Worm (Caenorhabditis elegans) whole organism, midembryonic: ENCODE measurements around the gene xrn-1.

Source experiments
- T22C8.4 ChIP-seq: fragments of 200-800 bp; sonication (Bioruptor generic); IDR thresholded peaks from 2 replicates; pipeline ENCODE4 v1.3.6; 2022; ENCODE audit warnings: missing genetic modification characterization, missing compliant biosample characterization
- cog-1 ChIP-seq: sonication (generic microtip); optimal IDR thresholded peaks from 2 replicates; lab custom pipeline; 2016; ENCODE audit warnings: missing genetic modification characterization, missing compliant biosample characterization
- flt-1 ChIP-seq: fragments of 200-800 bp; sonication (Bioruptor generic); IDR thresholded peaks from 2 replicates; pipeline ENCODE4 v1.3.6; 2022; ENCODE audit warnings: missing genetic modification characterization, missing compliant biosample characterization
- klf-2 ChIP-seq: fragments of 200-800 bp; sonication (Bioruptor generic); conservative IDR thresholded peaks from 2 replicates; pipeline ENCODE4 v1.3.6; 2022; ENCODE audit warnings: missing genetic modification reagents, missing genetic modification characterization, missing compliant biosample characterization
- med-1 ChIP-seq: sonication (generic microtip); optimal IDR thresholded peaks from 2 replicates; lab custom pipeline; 2017; ENCODE audit warnings: missing genetic modification characterization, mild to moderate bottlenecking, missing compliant biosample characterization, antibody characterized with exemption, missing genetic modification reagents; ENCODE audit not compliant: insufficient read depth
- ref-1 ChIP-seq: fragments of 200-800 bp; sonication (Bioruptor generic); conservative IDR thresholded peaks from 2 replicates; pipeline ENCODE4 v1.3.6; 2022; ENCODE audit warnings: missing genetic modification reagents, missing genetic modification characterization, missing compliant biosample characterization
- tab-1 ChIP-seq: fragments of 200-800 bp; sonication (Bioruptor generic); IDR thresholded peaks from 2 replicates; pipeline ENCODE4 v1.3.6; 2022; ENCODE audit warnings: missing genetic modification characterization, missing compliant biosample characterization
- ztf-23 ChIP-seq: fragments of 200-800 bp; sonication (Bioruptor generic); IDR thresholded peaks from 2 replicates; pipeline ENCODE4 v1.3.6; 2022; ENCODE audit warnings: missing genetic modification reagents, missing genetic modification characterization, missing compliant biosample characterization
- ztf-29 ChIP-seq: fragments of 200-800 bp; sonication (Bioruptor generic); IDR thresholded peaks from 2 replicates; pipeline ENCODE4 v1.3.6; 2022; ENCODE audit warnings: missing genetic modification reagents, missing genetic modification characterization, missing compliant biosample characterization

xrn-1 gene

DNA sequence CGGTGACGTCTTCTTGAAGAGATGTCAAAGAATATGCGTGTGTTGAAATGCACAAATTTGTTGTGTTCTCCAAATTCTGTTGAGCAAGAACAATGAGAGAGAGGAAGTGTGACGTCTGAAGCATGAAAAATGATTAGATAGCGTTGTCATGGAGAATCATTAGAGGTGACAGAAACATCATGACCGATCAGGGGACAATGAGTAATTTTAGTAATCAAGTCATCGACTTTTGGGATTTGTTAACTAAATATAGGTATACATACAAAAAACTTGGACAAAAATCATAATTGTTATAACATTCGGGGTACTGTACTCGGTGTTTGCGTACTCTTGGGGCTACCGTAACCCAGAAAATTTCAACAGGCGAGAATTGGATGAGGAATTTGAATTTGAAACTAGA is 16.5 kb upstream of the xrn-1 start, which contains the start of gene daf-5:
TSS of gene daf-5 (minus strand) at position 101 of the 400 bp plus-strand sequence.
- TF ChIP-seq tab-1 (GFP tag; lab: Robert Waterston, UW) (no peak), med-1 (GFP tag; lab: Kevin White, UChicago) (no peak), ztf-29 (GFP tag; lab: Robert Waterston, UW) (no peak), ref-1 (GFP tag; lab: Robert Waterston, UW) (no peak)

ce11 chrII:14053141-14053540 is 15.6 kb upstream of the xrn-1 start:
- no peak for TF ChIP-seq flt-1

ce11 chrII:14055717-14056116 is 13.0 kb upstream of the xrn-1 start:
- TF ChIP-seq T22C8.4 (GFP tag; lab: Robert Waterston, UW) (no peak), flt-1 (no peak), med-1 (GFP tag; lab: Kevin White, UChicago) (no peak), klf-2 (GFP tag; lab: Robert Waterston, UW) (no peak), cog-1 (tag; lab: Kevin White, UChicago) (no peak), tab-1 (GFP tag; lab: Robert Waterston, UW) (no peak)

ce11 chrII:14059767-14060166 is 8.9 kb upstream of the xrn-1 start, which contains the start of gene rpb-11:
Gene rpb-11, plus strand, starts transcription at chrII:14060085.
- TF ChIP-seq cog-1 (tag; lab: Kevin White, UChicago) = peak; percentile 78
- TF ChIP-seq ref-1 (GFP tag; lab: Robert Waterston, UW) = no peak
- TF ChIP-seq T22C8.4 (GFP tag; lab: Robert Waterston, UW) = no peak
- peak; percentile 71 for TF ChIP-seq tab-1 (GFP tag; lab: Robert Waterston, UW)
- peak; percentile 82 for TF ChIP-seq flt-1
- no peak for TF ChIP-seq ztf-29 (GFP tag; lab: Robert Waterston, UW)
- peak; percentile 61; the same call in 1 of the 2 replicates for TF ChIP-seq klf-2 (GFP tag; lab: Robert Waterston, UW)
- 0 out of 2 replicates have a peak, but pooled peaks have one; percentile 10 for TF ChIP-seq ztf-23 (GFP tag; lab: Robert Waterston, UW)
- peak; percentile 53 for TF ChIP-seq med-1 (GFP tag; lab: Kevin White, UChicago)

DNA sequence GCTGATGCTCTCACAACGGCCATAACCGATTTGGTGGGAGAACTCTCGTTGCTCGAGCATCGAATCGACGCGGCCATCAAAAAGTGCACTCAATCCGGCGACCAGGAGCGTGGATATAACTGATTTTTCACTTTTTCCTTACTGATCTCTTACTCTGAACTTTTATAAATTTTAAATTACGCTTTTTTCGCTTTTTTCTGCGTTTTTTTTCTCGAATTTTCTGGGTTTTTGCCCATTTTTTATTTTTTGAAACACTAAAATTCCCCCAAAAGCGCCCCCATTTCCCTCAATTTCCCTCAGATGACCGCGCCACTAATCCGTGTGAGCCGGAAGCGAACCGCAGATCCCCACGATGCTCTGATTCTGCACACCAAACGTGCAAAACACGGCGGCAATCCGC is 8.3 kb upstream of the xrn-1 start, which contains the start of gene W01G7.4:
TSS of gene W01G7.4 (plus strand) at position 301 of the 400 bp plus-strand sequence.
- TF ChIP-seq cog-1 (tag; lab: Kevin White, UChicago) = no peak
- no peak for TF ChIP-seq klf-2 (GFP tag; lab: Robert Waterston, UW)
- TF ChIP-seq flt-1 = no peak
- no peak for TF ChIP-seq ref-1 (GFP tag; lab: Robert Waterston, UW)
- TF ChIP-seq ztf-23 (GFP tag; lab: Robert Waterston, UW) = no peak
- TF ChIP-seq ztf-29 (GFP tag; lab: Robert Waterston, UW) = no peak
- TF ChIP-seq med-1 (GFP tag; lab: Kevin White, UChicago) = no peak
- no peak for TF ChIP-seq tab-1 (GFP tag; lab: Robert Waterston, UW)

DNA sequence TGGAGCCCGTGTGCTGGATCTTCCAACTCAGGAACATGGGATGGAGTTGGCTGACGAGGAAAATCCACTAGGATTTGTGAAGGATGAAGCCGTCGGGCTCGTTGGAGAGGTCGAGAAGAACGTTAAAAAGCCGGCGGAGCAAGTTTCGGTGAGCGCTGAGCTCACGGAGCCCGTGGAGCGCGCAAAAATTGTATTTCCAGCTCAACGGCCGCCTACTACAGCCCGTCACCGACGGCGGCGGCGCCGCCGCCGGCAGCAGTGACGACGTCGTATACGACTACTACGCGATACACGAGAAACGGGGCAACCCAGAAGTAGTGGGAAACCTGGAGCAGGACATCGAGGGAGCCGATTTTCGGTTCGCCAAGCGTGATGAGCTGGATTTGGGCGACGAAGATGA is 7.8 kb upstream of the xrn-1 start:
- no peak for TF ChIP-seq flt-1
- TF ChIP-seq ztf-23 (GFP tag; lab: Robert Waterston, UW) = no peak
- TF ChIP-seq cog-1 (tag; lab: Kevin White, UChicago) = no peak
- no peak for TF ChIP-seq tab-1 (GFP tag; lab: Robert Waterston, UW)
- no peak for TF ChIP-seq ztf-29 (GFP tag; lab: Robert Waterston, UW)
- no peak for TF ChIP-seq klf-2 (GFP tag; lab: Robert Waterston, UW)
- TF ChIP-seq T22C8.4 (GFP tag; lab: Robert Waterston, UW) = no peak
- no peak for TF ChIP-seq ref-1 (GFP tag; lab: Robert Waterston, UW)
- TF ChIP-seq med-1 (GFP tag; lab: Kevin White, UChicago) = no peak

ce11 chrII:14063044-14063500 is 5.6 kb upstream of the xrn-1 start, which contains the start of gene lem-2:
Gene lem-2, plus strand, starts transcription at chrII:14063450.
- TF ChIP-seq cog-1 (tag; lab: Kevin White, UChicago) (peak; percentile 94), ztf-23 (GFP tag; lab: Robert Waterston, UW) (peak; percentile 84), med-1 (GFP tag; lab: Kevin White, UChicago) (no peak), ztf-29 (GFP tag; lab: Robert Waterston, UW) (no peak), tab-1 (GFP tag; lab: Robert Waterston, UW) (no peak), T22C8.4 (GFP tag; lab: Robert Waterston, UW) (no peak; the same call in 1 of the 2 replicates), ref-1 (GFP tag; lab: Robert Waterston, UW) (no peak), klf-2 (GFP tag; lab: Robert Waterston, UW) (peak; percentile 58), flt-1 (peak; percentile 70)

DNA sequence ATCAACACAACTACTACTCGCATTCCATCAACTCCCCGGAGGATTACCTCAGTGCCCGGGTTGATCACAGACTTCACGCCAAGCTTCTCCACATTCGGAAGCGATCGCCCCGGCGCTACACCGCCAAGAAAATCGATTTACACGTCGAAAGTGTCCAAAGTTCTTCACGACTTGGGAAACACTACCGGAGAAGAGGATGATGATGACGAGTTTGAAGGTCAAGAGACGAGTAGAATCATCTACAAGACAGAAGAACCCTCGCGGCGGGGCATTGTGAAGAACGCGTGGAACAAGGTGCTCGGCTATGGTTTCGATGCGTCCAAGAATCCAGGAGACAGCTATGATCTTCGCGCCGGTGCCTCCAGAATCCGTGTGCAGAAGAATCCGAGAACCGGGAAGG is 4.7 kb upstream of the xrn-1 start:
- TF ChIP-seq flt-1 = no peak
- TF ChIP-seq med-1 (GFP tag; lab: Kevin White, UChicago) = no peak
- TF ChIP-seq tab-1 (GFP tag; lab: Robert Waterston, UW) = no peak
- no peak for TF ChIP-seq klf-2 (GFP tag; lab: Robert Waterston, UW)
- no peak for TF ChIP-seq ztf-29 (GFP tag; lab: Robert Waterston, UW)
- no peak for TF ChIP-seq ztf-23 (GFP tag; lab: Robert Waterston, UW)
- TF ChIP-seq ref-1 (GFP tag; lab: Robert Waterston, UW) = no peak
- no peak for TF ChIP-seq T22C8.4 (GFP tag; lab: Robert Waterston, UW)
- TF ChIP-seq cog-1 (tag; lab: Kevin White, UChicago) = no peak

DNA sequence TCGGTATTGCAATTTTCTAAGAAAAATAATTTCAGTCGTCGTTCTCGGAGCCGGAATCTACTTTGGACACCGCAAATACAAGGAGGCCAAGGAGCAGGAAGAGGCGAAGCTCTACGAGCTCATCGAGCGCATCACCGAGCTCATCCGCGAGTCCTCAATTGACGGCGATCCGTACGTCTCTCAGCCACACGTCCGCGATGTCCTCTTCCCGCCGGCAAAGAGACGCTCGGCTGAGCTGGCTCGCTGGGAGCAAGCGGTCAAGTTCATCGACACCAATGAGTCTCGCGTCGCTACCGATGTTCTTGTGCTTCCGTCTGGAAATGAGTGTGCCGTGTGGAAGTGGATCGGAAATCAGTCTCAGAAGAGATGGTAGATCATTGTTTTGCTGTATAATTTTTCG is 3.2 kb upstream of the xrn-1 start:
- no peak for TF ChIP-seq klf-2 (GFP tag; lab: Robert Waterston, UW)
- no peak for TF ChIP-seq ztf-29 (GFP tag; lab: Robert Waterston, UW)
- TF ChIP-seq tab-1 (GFP tag; lab: Robert Waterston, UW) = no peak
- no peak for TF ChIP-seq cog-1 (tag; lab: Kevin White, UChicago)
- TF ChIP-seq T22C8.4 (GFP tag; lab: Robert Waterston, UW) = no peak
- no peak for TF ChIP-seq ref-1 (GFP tag; lab: Robert Waterston, UW)
- TF ChIP-seq flt-1 = no peak
- TF ChIP-seq med-1 (GFP tag; lab: Kevin White, UChicago) = no peak
- no peak for TF ChIP-seq ztf-23 (GFP tag; lab: Robert Waterston, UW)
